Fruit fly (Drosophila melanogaster) whole organism, embryonic: Measurements from ENCODE around the gene fiz.
A peak's percentile ranks its signal among the peaks of the same experiment; 100 is the strongest.

ENCODE experiments used
- Ada2b ChIP-seq: fragments of 200-800 bp; sonication (Bioruptor generic); IDR thresholded peaks from 2 replicates; pipeline ENCODE4 v1.3.6; 2022; ENCODE audit warnings: missing biosample characterization, missing genetic modification characterization
- Atf-2 ChIP-seq: fragments of 200-800 bp; sonication (Bioruptor generic); optimal IDR thresholded peaks from 2 replicates; lab custom pipeline; 2016; ENCODE audit warnings: missing biosample characterization, missing genetic modification characterization
- Awh ChIP-seq: fragments of 200-800 bp; sonication (Bioruptor generic); IDR thresholded peaks from 2 replicates; pipeline ENCODE4, ENCODE4 v1.3.6; 2022; ENCODE audit warnings: missing biosample characterization, missing genetic modification characterization
- CG10565 ChIP-seq: fragments of 200-800 bp; sonication (Bioruptor generic); optimal IDR thresholded peaks from 3 replicates; lab custom pipeline; 2016; ENCODE audit warnings: missing biosample characterization, mild to moderate bottlenecking, missing genetic modification characterization
- CG1602 ChIP-seq: fragments of 200-800 bp; sonication (Bioruptor generic); optimal IDR thresholded peaks from 3 replicates; lab custom pipeline; 2016; ENCODE audit warnings: missing biosample characterization, missing genetic modification characterization
- CG17328 ChIP-seq: fragments of 200-800 bp; sonication (Bioruptor generic); IDR thresholded peaks from 2 replicates; pipeline ENCODE4 v1.3.6; 2022; ENCODE audit warnings: missing biosample characterization, missing genetic modification characterization
- CG17361 ChIP-seq: fragments of 200-800 bp; sonication (Bioruptor generic); IDR thresholded peaks from 3 replicates; pipeline ENCODE4 v1.3.6; 2022; ENCODE audit warnings: missing biosample characterization, missing genetic modification characterization
- CG18262 ChIP-seq: fragments of 200-800 bp; optimal IDR thresholded peaks from 3 replicates; lab custom pipeline; 2019; ENCODE audit warnings: missing biosample characterization, mild to moderate bottlenecking, missing genetic modification characterization, moderate library complexity
- CG1832 ChIP-seq: fragments of 200-800 bp; sonication (Bioruptor generic); optimal IDR thresholded peaks from 2 replicates; lab custom pipeline; 2017; ENCODE audit warnings: missing biosample characterization, mild to moderate bottlenecking, missing genetic modification characterization, inconsistent platforms
- CG31441 ChIP-seq: fragments of 200-800 bp; sonication (Bioruptor generic); IDR thresholded peaks from 2 replicates; pipeline ENCODE4 v1.3.6; 2022; ENCODE audit warnings: missing biosample characterization, missing genetic modification characterization
- CG7372 ChIP-seq: fragments of 200-800 bp; sonication (Bioruptor generic); IDR thresholded peaks from 2 replicates; pipeline ENCODE4 v1.3.6; 2022; ENCODE audit warnings: missing biosample characterization, missing genetic modification characterization
- CG7928 ChIP-seq: fragments of 200-800 bp; sonication (Bioruptor generic); optimal IDR thresholded peaks from 2 replicates; lab custom pipeline; 2017; ENCODE audit warnings: missing biosample characterization, mild to moderate bottlenecking, missing genetic modification characterization
- CG8290 ChIP-seq, 3 experiments: fragments of 200-800 bp; sonication (Bioruptor generic); optimal IDR thresholded peaks; 2 replicates each; lab custom pipeline; 2016 to 2019; ENCODE audit warnings: missing biosample characterization in 3 of 3, missing genetic modification characterization in 3 of 3, mild to moderate bottlenecking in 2 of 3, moderate library complexity in 1 of 3
- CG8924 ChIP-seq: fragments of 200-800 bp; optimal IDR thresholded peaks from 3 replicates; lab custom pipeline; 2019; ENCODE audit warnings: missing biosample characterization, mild to moderate bottlenecking, missing genetic modification characterization, moderate library complexity
- CG8944 ChIP-seq: fragments of 200-800 bp; sonication (Bioruptor generic); optimal IDR thresholded peaks from 3 replicates; lab custom pipeline; 2016; ENCODE audit warnings: missing biosample characterization, missing genetic modification characterization
- CG9437 ChIP-seq: fragments of 200-800 bp; sonication (Bioruptor generic); optimal IDR thresholded peaks from 2 replicates; lab custom pipeline; 2018; ENCODE audit warnings: missing biosample characterization, mild to moderate bottlenecking, missing genetic modification characterization
- CG9727 ChIP-seq: fragments of 200-800 bp; sonication (Bioruptor generic); optimal IDR thresholded peaks from 3 replicates; lab custom pipeline; 2017; ENCODE audit warnings: missing biosample characterization, mild to moderate bottlenecking, missing genetic modification characterization
- CG9876 ChIP-seq: fragments of 200-800 bp; sonication (Bioruptor generic); optimal IDR thresholded peaks from 2 replicates; lab custom pipeline; 2016; ENCODE audit warnings: missing biosample characterization, missing genetic modification characterization
- Drgx ChIP-seq: fragments of 200-800 bp; sonication (Bioruptor generic); IDR thresholded peaks from 2 replicates; pipeline ENCODE4 v1.3.6; 2022; ENCODE audit warnings: missing biosample characterization, missing genetic modification characterization
- E2f2 ChIP-seq: fragments of 200-800 bp; sonication (Bioruptor generic); IDR thresholded peaks from 2 replicates; pipeline ENCODE4 v1.3.6; 2022; ENCODE audit warnings: missing biosample characterization, missing genetic modification characterization
- Eip74EF ChIP-seq, 2 experiments: fragments of 200-800 bp in 1 of 2; fragments of >200 bp in 1 of 2; sonication (Bioruptor generic) in 1 of 2; optimal IDR thresholded peaks; 2 replicates each; lab custom pipeline; 2017 to 2019; ENCODE audit warnings: missing biosample characterization in 2 of 2, missing genetic modification characterization in 2 of 2, mild to moderate bottlenecking in 1 of 2, moderate library complexity in 1 of 2
- Hand ChIP-seq: fragments of 200-800 bp; sonication (Bioruptor generic); optimal IDR thresholded peaks from 2 replicates; lab custom pipeline; 2017; ENCODE audit warnings: mild to moderate bottlenecking, missing biosample characterization, missing genetic modification reagents, missing genetic modification characterization
- Hmr ChIP-seq: fragments of 200-800 bp; sonication (Bioruptor generic); optimal IDR thresholded peaks from 3 replicates; lab custom pipeline; 2017; ENCODE audit warnings: mild to moderate bottlenecking, missing biosample characterization, missing genetic modification reagents, missing genetic modification characterization
- Med ChIP-seq: fragments of 200-800 bp; sonication (Bioruptor generic); peaks from one replicate; lab custom pipeline; 2016; ENCODE audit warnings: missing biosample characterization, missing genetic modification characterization, mild to moderate bottlenecking, inconsistent platforms, moderate library complexity
- NK7.1 ChIP-seq: fragments of 200-800 bp; sonication (Bioruptor generic); optimal IDR thresholded peaks from 3 replicates; lab custom pipeline; 2016; ENCODE audit warnings: missing biosample characterization, missing genetic modification characterization
- Ptx1 ChIP-seq: fragments of 200-800 bp; sonication (Bioruptor generic); IDR thresholded peaks from 2 replicates; pipeline ENCODE4 v1.3.6; 2022; ENCODE audit warnings: missing biosample characterization, missing genetic modification characterization
- Rx ChIP-seq: fragments of 200-800 bp; sonication (Bioruptor generic); IDR thresholded peaks from 2 replicates; pipeline ENCODE4 v1.3.6; 2022; ENCODE audit warnings: missing biosample characterization, missing genetic modification characterization
- Spps ChIP-seq: fragments of 200-800 bp; sonication (Bioruptor generic); optimal IDR thresholded peaks from 2 replicates; lab custom pipeline; 2018; ENCODE audit warnings: missing biosample characterization, mild to moderate bottlenecking, missing genetic modification characterization
- Sry-δ ChIP-seq: fragments of 200-800 bp; sonication (Bioruptor generic); optimal IDR thresholded peaks from 2 replicates; lab custom pipeline; 2016; ENCODE audit warnings: missing biosample characterization, missing genetic modification characterization
- ara ChIP-seq: fragments of 200-800 bp; sonication (Bioruptor generic); IDR thresholded peaks from 2 replicates; pipeline ENCODE4 v1.3.6; 2022; ENCODE audit warnings: missing biosample characterization, missing genetic modification characterization
- ash1 ChIP-seq: fragments of 200-800 bp; sonication (Bioruptor generic); optimal IDR thresholded peaks from 2 replicates; lab custom pipeline; 2018; ENCODE audit warnings: missing biosample characterization, mild to moderate bottlenecking, missing genetic modification characterization
- bab2 ChIP-seq: fragments of 200-800 bp; sonication (Bioruptor generic); optimal IDR thresholded peaks from 2 replicates; lab custom pipeline; 2016; ENCODE audit warnings: missing biosample characterization, missing genetic modification characterization
- bcd ChIP-seq: fragments of 200-800 bp; sonication (Bioruptor generic); optimal IDR thresholded peaks from 2 replicates; lab custom pipeline; 2017; ENCODE audit warnings: missing biosample characterization, mild to moderate bottlenecking, missing genetic modification characterization
- bsh ChIP-seq, 2 experiments: fragments of 200-800 bp; sonication (Bioruptor generic); optimal IDR thresholded peaks; 2 replicates each; lab custom pipeline; 2017 to 2018; ENCODE audit warnings: mild to moderate bottlenecking in 2 of 2, missing biosample characterization in 2 of 2, missing genetic modification characterization in 2 of 2, moderate library complexity in 1 of 2
- btn ChIP-seq: fragments of 200-800 bp; sonication (Bioruptor generic); optimal IDR thresholded peaks from 2 replicates; lab custom pipeline; 2016; ENCODE audit warnings: missing biosample characterization, missing genetic modification characterization
- croc ChIP-seq: fragments of 200-800 bp; sonication (Bioruptor generic); conservative IDR thresholded peaks from 3 replicates; pipeline ENCODE4 v1.3.6; 2022; ENCODE audit warnings: missing biosample characterization, missing genetic modification characterization
- dan ChIP-seq: fragments of 200-800 bp; sonication (Bioruptor generic); IDR thresholded peaks from 2 replicates; pipeline ENCODE4 v1.3.6; 2022; ENCODE audit warnings: missing biosample characterization, missing genetic modification characterization
- grau ChIP-seq: fragments of 200-800 bp; optimal IDR thresholded peaks from 3 replicates; lab custom pipeline; 2019; ENCODE audit warnings: missing biosample characterization, mild to moderate bottlenecking, missing genetic modification characterization, moderate library complexity
- lbe ChIP-seq: fragments of 200-800 bp; sonication (Bioruptor generic); optimal IDR thresholded peaks from 2 replicates; lab custom pipeline; 2016; ENCODE audit warnings: missing biosample characterization, mild to moderate bottlenecking, missing genetic modification characterization
- lmd ChIP-seq: fragments of 200-800 bp; sonication (Bioruptor generic); IDR thresholded peaks from 2 replicates; pipeline ENCODE4 v1.3.6; 2022; ENCODE audit warnings: missing biosample characterization, missing genetic modification characterization
- oc ChIP-seq: fragments of 200-800 bp; sonication (Bioruptor generic); optimal IDR thresholded peaks from 2 replicates; lab custom pipeline; 2018; ENCODE audit warnings: missing biosample characterization, mild to moderate bottlenecking, missing genetic modification characterization, moderate library complexity
- onecut ChIP-seq: fragments of 200-800 bp; sonication (Bioruptor generic); IDR thresholded peaks from 2 replicates; pipeline ENCODE4 v1.3.6; 2022; ENCODE audit warnings: missing biosample characterization, missing genetic modification characterization
- prd ChIP-seq, 3 experiments: fragments of >200 bp in 2 of 3; fragments of 200-800 bp in 1 of 3; sonication (Bioruptor generic) in 1 of 3; optimal IDR thresholded peaks in 2 of 3; IDR thresholded peaks in 1 of 3; 2 replicates in 2 of 3; 3 replicates in 1 of 3; pipeline versions ENCODE4 v1.3.6 to Lab custom; 2017 to 2022; ENCODE audit warnings: missing biosample characterization in 1 of 3, missing genetic modification characterization in 1 of 3
- repo ChIP-seq: fragments of 200-800 bp; sonication (Bioruptor generic); optimal IDR thresholded peaks from 2 replicates; lab custom pipeline; 2016; ENCODE audit warnings: missing biosample characterization, missing genetic modification characterization
- row ChIP-seq: fragments of 200-800 bp; sonication (Bioruptor generic); IDR thresholded peaks from 3 replicates; pipeline ENCODE4 v1.3.6; 2022; ENCODE audit warnings: missing biosample characterization, missing genetic modification characterization
- salm ChIP-seq: fragments of 200-800 bp; sonication (Bioruptor generic); optimal IDR thresholded peaks from 2 replicates; lab custom pipeline; 2018; ENCODE audit warnings: missing biosample characterization, mild to moderate bottlenecking, missing genetic modification characterization
- ssp ChIP-seq: fragments of 200-800 bp; sonication (Bioruptor generic); IDR thresholded peaks from 2 replicates; pipeline ENCODE4 v1.3.6; 2022; ENCODE audit warnings: missing biosample characterization, missing genetic modification characterization
- vfl ChIP-seq: fragments of 200-800 bp; sonication (Bioruptor generic); optimal IDR thresholded peaks from 2 replicates; lab custom pipeline; 2016; ENCODE audit warnings: missing biosample characterization, missing genetic modification characterization

The fiz gene

dm6 chrX:14952097-14952844 is 42.8 kb upstream of the fiz start (continued):
- TF ChIP-seq CG31441 (GFP tag; lab: Robert Waterston, UW) = peak; percentile 64
- TF ChIP-seq Med = peak; percentile 78
- peak; percentile 19 for TF ChIP-seq Atf-2
- TF ChIP-seq salm (tag; lab: Kevin White, UChicago) = peak; percentile 24
- TF ChIP-seq repo (GFP tag; lab: Kevin White, UChicago) = no peak
- peak; percentile 65 for TF ChIP-seq row
- TF ChIP-seq Awh = peak; percentile 73
- TF ChIP-seq Drgx (GFP tag; lab: Robert Waterston, UW) = peak; percentile 90
- TF ChIP-seq Eip74EF (GFP tag; optimal IDR thresholded peaks at IDR 0.05; lab: Kevin White, UChicago) = peak in 1 of 2 experiments; percentile 61
- TF ChIP-seq CG1832 (GFP tag; lab: Kevin White, UChicago) = no peak
- TF ChIP-seq ash1 (GFP tag; lab: Kevin White, UChicago) = no peak
- no peak for TF ChIP-seq CG10565 (GFP tag; lab: Kevin White, UChicago)
- TF ChIP-seq grau = peak; percentile 39
- no peak for TF ChIP-seq NK7.1 (GFP tag; lab: Kevin White, UChicago)
- peak; percentile 80 for TF ChIP-seq CG17361
- no peak for TF ChIP-seq vfl
- 0 out of 2 replicates have a peak, but pooled peaks have one; percentile 7 for TF ChIP-seq Ada2b (GFP tag; lab: Robert Waterston, UW)
- TF ChIP-seq Ptx1 (GFP tag; lab: Robert Waterston, UW) = peak; percentile 53
- peak; percentile 32 for TF ChIP-seq lbe (GFP tag; lab: Kevin White, UChicago)
- peak; percentile 29 for TF ChIP-seq CG8944
- peak; percentile 65 for TF ChIP-seq CG9437 (GFP tag; lab: Kevin White, UChicago)
- peak; percentile 34 for TF ChIP-seq ssp
- no peak for TF ChIP-seq Sry-δ
- no peak for TF ChIP-seq CG9876 (GFP tag; lab: Kevin White, UChicago)
- TF ChIP-seq lmd = peak; percentile 57
- TF ChIP-seq CG9727 (GFP tag; lab: Kevin White, UChicago) = peak; percentile 52
- TF ChIP-seq dan (GFP tag; lab: Robert Waterston, UW) = 0 out of 2 replicates have a peak, but pooled peaks have one; percentile 12
- peak; percentile 20 to 76 for TF ChIP-seq bsh (GFP tag; optimal IDR thresholded peaks at IDR 0.05; lab: Kevin White, UChicago)
- TF ChIP-seq CG7928 (GFP tag; lab: Kevin White, UChicago) = no peak
- TF ChIP-seq bcd (GFP tag; lab: Kevin White, UChicago) = peak; percentile 30
- TF ChIP-seq onecut = peak; percentile 12; the same call in 1 of the 2 replicates
- TF ChIP-seq ara (GFP tag; lab: Robert Waterston, UW) = peak; percentile 44; the same call in 1 of the 2 replicates
- peak; percentile 43; the same call in 1 of the 3 replicates for TF ChIP-seq croc
- peak; percentile 1 for TF ChIP-seq bab2
- no peak for TF ChIP-seq CG8290 (GFP tag; optimal IDR thresholded peaks at IDR 0.05; lab: Kevin White, UChicago)
- TF ChIP-seq CG8290 (tag; optimal IDR thresholded peaks at IDR 0.05; lab: Kevin White, UChicago) = peak in 1 of 2 experiments; percentile 41
- TF ChIP-seq E2f2 (GFP tag; lab: Robert Waterston, UW) = peak; percentile 24; the same call in 1 of the 2 replicates
- no peak for TF ChIP-seq CG7372
- peak; percentile 64 for TF ChIP-seq CG17328
- TF ChIP-seq CG1602 (GFP tag; lab: Kevin White, UChicago) = peak; percentile 22
- no peak for TF ChIP-seq Hand
- peak; percentile 63 for TF ChIP-seq CG18262
- TF ChIP-seq btn (GFP tag; lab: Kevin White, UChicago) = peak; percentile 16
- peak; percentile 25; the same call in 1 of the 2 replicates for TF ChIP-seq Rx
- peak; percentile 38 for TF ChIP-seq Spps (tag; lab: Kevin White, UChicago)
- TF ChIP-seq CG8924 (tag; lab: Kevin White, UChicago) = peak; percentile 38
- no peak for TF ChIP-seq prd (optimal IDR thresholded peaks at IDR 0.05; lab: Kevin White, UChicago)
- TF ChIP-seq prd (GFP tag; IDR thresholded peaks at IDR 0.05; lab: Robert Waterston, UW) = peak; percentile 60
- peak; percentile 2 for TF ChIP-seq Hmr
- peak; percentile 73 for TF ChIP-seq oc (tag; lab: Kevin White, UChicago)
